Worm (Caenorhabditis elegans) whole organism, L2 larva: ENCODE measurements around the gene T28D6.5.

Source experiments
- C34F6.9 ChIP-seq: fragments of 150-350 bp; optimal IDR thresholded peaks from 2 replicates; lab custom pipeline; 2014; ENCODE audit warnings: missing biosample characterization, missing genetic modification characterization
- F13H6.1 ChIP-seq: sonication (generic microtip); optimal IDR thresholded peaks from 2 replicates; lab custom pipeline; 2016; ENCODE audit warnings: missing genetic modification characterization, missing compliant biosample characterization
- R02D3.7 ChIP-seq: fragments of 150-350 bp; optimal IDR thresholded peaks from 2 replicates; lab custom pipeline; 2014; ENCODE audit warnings: missing biosample characterization, missing genetic modification characterization
- Y55F3AM.14 ChIP-seq: fragments of 200-800 bp; sonication (Bioruptor generic); optimal IDR thresholded peaks from 2 replicates; lab custom pipeline; 2018; ENCODE audit warnings: mild to moderate bottlenecking, missing genetic modification characterization, missing compliant biosample characterization
- ZK546.5 ChIP-seq: sonication (generic microtip); optimal IDR thresholded peaks from 2 replicates; lab custom pipeline; 2017; ENCODE audit warnings: missing biosample characterization, missing genetic modification characterization
- alr-1 ChIP-seq: fragments of 150-350 bp; optimal IDR thresholded peaks from 2 replicates; lab custom pipeline; 2014; ENCODE audit warnings: missing biosample characterization, missing genetic modification characterization
- blmp-1 ChIP-seq: sonication (generic microtip); optimal IDR thresholded peaks from 2 replicates; lab custom pipeline; 2017; ENCODE audit warnings: missing genetic modification characterization, mild to moderate bottlenecking, missing compliant biosample characterization, antibody characterized with exemption, moderate library complexity; ENCODE audit not compliant: insufficient read depth
- ceh-16 ChIP-seq: fragments of 150-350 bp; optimal IDR thresholded peaks from 2 replicates; lab custom pipeline; 2014; ENCODE audit warnings: missing biosample characterization, missing genetic modification characterization
- crh-2 ChIP-seq: sonication (generic microtip); optimal IDR thresholded peaks from 2 replicates; lab custom pipeline; 2017; ENCODE audit warnings: missing biosample characterization, missing genetic modification characterization
- dmd-4 ChIP-seq: sonication (generic microtip); optimal IDR thresholded peaks from 2 replicates; lab custom pipeline; 2017; ENCODE audit warnings: missing biosample characterization, missing genetic modification characterization
- elt-1 ChIP-seq: fragments of 150-350 bp; optimal IDR thresholded peaks from 2 replicates; lab custom pipeline; 2014; ENCODE audit warnings: missing biosample characterization, missing genetic modification characterization
- fos-1 ChIP-seq: fragments of 150-350 bp; optimal IDR thresholded peaks from 2 replicates; lab custom pipeline; 2014; ENCODE audit warnings: missing biosample characterization, missing genetic modification characterization
- gmeb-1 ChIP-seq: fragments of 150-350 bp; optimal IDR thresholded peaks from 2 replicates; lab custom pipeline; 2014; ENCODE audit warnings: missing biosample characterization, missing genetic modification characterization
- lin-11 ChIP-seq: fragments of 150-350 bp; sonication (generic microtip); optimal IDR thresholded peaks from 2 replicates; lab custom pipeline; 2014; ENCODE audit warnings: missing biosample characterization, missing genetic modification characterization, inconsistent platforms, mixed read lengths
- lin-39 ChIP-seq: fragments of 150-350 bp; optimal IDR thresholded peaks from 2 replicates; lab custom pipeline; 2014; ENCODE audit warnings: missing biosample characterization, missing genetic modification reagents, missing genetic modification characterization
- lsy-2 ChIP-seq, 2 experiments: fragments of 150-350 bp in 1 of 2; sonication (generic microtip) in 1 of 2; optimal IDR thresholded peaks; 2 replicates each; lab custom pipeline; 2014 to 2017; ENCODE audit warnings: missing biosample characterization in 2 of 2, missing genetic modification characterization in 2 of 2
- mab-5 ChIP-seq: fragments of 150-350 bp; optimal IDR thresholded peaks from 2 replicates; lab custom pipeline; 2014; ENCODE audit warnings: missing biosample characterization, missing genetic modification characterization
- mbf-1 ChIP-seq: sonication (generic microtip); optimal IDR thresholded peaks from 2 replicates; lab custom pipeline; 2017; ENCODE audit warnings: missing biosample characterization, missing genetic modification characterization
- mdl-1 ChIP-seq, 2 experiments: fragments of 150-350 bp in 1 of 2; sonication (generic microtip) in 1 of 2; optimal IDR thresholded peaks; 2 replicates each; lab custom pipeline; 2017; ENCODE audit warnings: missing biosample characterization in 2 of 2, missing genetic modification characterization in 2 of 2
- nhr-10 ChIP-seq: sonication (generic microtip); optimal IDR thresholded peaks from 2 replicates; lab custom pipeline; 2017; ENCODE audit warnings: missing biosample characterization, missing genetic modification characterization
- nhr-11 ChIP-seq: fragments of 150-350 bp; optimal IDR thresholded peaks from 2 replicates; lab custom pipeline; 2014; ENCODE audit warnings: missing biosample characterization, missing genetic modification characterization
- nhr-129 ChIP-seq: fragments of 150-350 bp; optimal IDR thresholded peaks from 2 replicates; lab custom pipeline; 2014; ENCODE audit warnings: missing biosample characterization, missing genetic modification characterization
- nhr-21 ChIP-seq: fragments of 150-350 bp; optimal IDR thresholded peaks from 2 replicates; lab custom pipeline; 2014; ENCODE audit warnings: missing biosample characterization, missing genetic modification characterization
- nhr-23 ChIP-seq: fragments of 150-350 bp; optimal IDR thresholded peaks from 2 replicates; lab custom pipeline; 2014; ENCODE audit warnings: missing biosample characterization, missing genetic modification reagents, missing genetic modification characterization
- nhr-237 ChIP-seq: fragments of 150-350 bp; optimal IDR thresholded peaks from 2 replicates; lab custom pipeline; 2014; ENCODE audit warnings: missing biosample characterization, missing genetic modification characterization
- nhr-25 ChIP-seq: fragments of 150-350 bp; sonication (generic microtip); optimal IDR thresholded peaks from 3 replicates; lab custom pipeline; 2014; ENCODE audit warnings: missing biosample characterization, missing genetic modification characterization
- nhr-6 ChIP-seq: fragments of 150-350 bp; optimal IDR thresholded peaks from 2 replicates; lab custom pipeline; 2014; ENCODE audit warnings: missing biosample characterization, missing genetic modification characterization
- peb-1 ChIP-seq: fragments of 150-350 bp; optimal IDR thresholded peaks from 2 replicates; lab custom pipeline; 2014; ENCODE audit warnings: missing biosample characterization, missing genetic modification characterization
- sma-9 ChIP-seq, 2 experiments: fragments of 150-350 bp in 1 of 2; sonication (generic microtip) in 1 of 2; optimal IDR thresholded peaks; 2 replicates each; lab custom pipeline; 2014 to 2016; ENCODE audit warnings: missing genetic modification characterization in 2 of 2, mild to moderate bottlenecking in 1 of 2, missing biosample characterization in 1 of 2, missing compliant biosample characterization in 1 of 2, missing genetic modification reagents in 1 of 2, moderate library complexity in 1 of 2
- unc-55 ChIP-seq: fragments of 150-350 bp; sonication (generic microtip); optimal IDR thresholded peaks from 3 replicates; lab custom pipeline; 2014; ENCODE audit warnings: missing biosample characterization, missing genetic modification reagents, missing genetic modification characterization
- unc-62 ChIP-seq: fragments of 150-350 bp; optimal IDR thresholded peaks from 2 replicates; lab custom pipeline; 2014; ENCODE audit warnings: missing biosample characterization, missing genetic modification reagents, missing genetic modification characterization
- ztf-1 ChIP-seq: fragments of 200-800 bp; sonication (Bioruptor generic); conservative IDR thresholded peaks from 2 replicates; pipeline ENCODE4 v1.3.6; 2022; ENCODE audit warnings: missing genetic modification characterization, missing compliant biosample characterization
- ztf-11 ChIP-seq: sonication (generic microtip); optimal IDR thresholded peaks from 2 replicates; lab custom pipeline; 2017; ENCODE audit warnings: missing biosample characterization, missing genetic modification characterization

The T28D6.5 gene

ce11 chrIII:11355758-11356323 lies 22.4 kb downstream of the T28D6.5 start:
- TF ChIP-seq unc-55 (GFP tag; lab: Kevin White, UChicago), result no peak
- TF ChIP-seq, all 48 proteins: peak for 0

ce11 chrIII:11357418-11357817 lies 23.9 kb downstream of the T28D6.5 start:
- TF ChIP-seq nhr-21 (tag; lab: Kevin White, UChicago) (no peak), mbf-1 (tag; lab: Kevin White, UChicago) (no peak), crh-2 (tag; lab: Kevin White, UChicago) (peak; percentile 30), F13H6.1 (tag; lab: Kevin White, UChicago) (peak; percentile 3), fos-1 (tag; lab: Kevin White, UChicago) (peak; percentile 24), ztf-1 (no peak), lsy-2 (tag; optimal IDR thresholded peaks at IDR 0.05; lab: Kevin White, UChicago) (no peak), peb-1 (tag; lab: Kevin White, UChicago) (no peak), elt-1 (tag; lab: Kevin White, UChicago) (no peak), dmd-4 (tag; lab: Kevin White, UChicago) (no peak), nhr-6 (tag; lab: Kevin White, UChicago) (no peak), sma-9 (GFP tag; optimal IDR thresholded peaks at IDR 0.05; lab: Kevin White, UChicago) (peak; percentile 13), sma-9 (tag; optimal IDR thresholded peaks at IDR 0.05; lab: Kevin White, UChicago) (no peak), gmeb-1 (tag; lab: Kevin White, UChicago) (peak; percentile 30)

ce11 chrIII:11358273-11358672 lies 24.8 kb downstream of the T28D6.5 start:
- no peak for TF ChIP-seq ZK546.5 (tag; lab: Kevin White, UChicago)
- no peak for TF ChIP-seq lin-11 (tag; lab: Kevin White, UChicago)
- TF ChIP-seq lsy-2 (tag; optimal IDR thresholded peaks at IDR 0.05; lab: Kevin White, UChicago), result no peak
- TF ChIP-seq unc-62 (GFP tag; lab: Kevin White, UChicago), result no peak
- no peak for TF ChIP-seq nhr-23 (tag; lab: Kevin White, UChicago)
- TF ChIP-seq lin-39 (tag; lab: Kevin White, UChicago), result no peak
- TF ChIP-seq crh-2 (tag; lab: Kevin White, UChicago), result no peak
- TF ChIP-seq nhr-11, result no peak
- no peak for TF ChIP-seq nhr-10 (tag; lab: Kevin White, UChicago)
- TF ChIP-seq unc-55 (GFP tag; lab: Kevin White, UChicago), result no peak
- no peak for TF ChIP-seq sma-9 (GFP tag; optimal IDR thresholded peaks at IDR 0.05; lab: Kevin White, UChicago)
- TF ChIP-seq sma-9 (tag; optimal IDR thresholded peaks at IDR 0.05; lab: Kevin White, UChicago), result no peak
- TF ChIP-seq ceh-16, result no peak
- no peak for TF ChIP-seq alr-1
- no peak for TF ChIP-seq mab-5
- TF ChIP-seq F13H6.1 (tag; lab: Kevin White, UChicago), result no peak
- TF ChIP-seq R02D3.7 (tag; lab: Kevin White, UChicago), result no peak
- TF ChIP-seq mdl-1 (tag; optimal IDR thresholded peaks at IDR 0.05; lab: Kevin White, UChicago), result no peak

- no peak for TF ChIP-seq dmd-4 (tag; lab: Kevin White, UChicago)
- TF ChIP-seq nhr-25 (tag; lab: Kevin White, UChicago), result no peak
- no peak for TF ChIP-seq unc-62 (GFP tag; lab: Kevin White, UChicago)
- no peak for TF ChIP-seq crh-2 (tag; lab: Kevin White, UChicago)
- no peak for TF ChIP-seq Y55F3AM.14
- TF ChIP-seq nhr-129 (tag; lab: Kevin White, UChicago), result no peak
- TF ChIP-seq lin-39 (tag; lab: Kevin White, UChicago), result no peak
- no peak for TF ChIP-seq nhr-10 (tag; lab: Kevin White, UChicago)
- TF ChIP-seq nhr-23 (tag; lab: Kevin White, UChicago), result no peak
- no peak for TF ChIP-seq ztf-11 (tag; lab: Kevin White, UChicago)
- no peak for TF ChIP-seq blmp-1
- no peak for TF ChIP-seq F13H6.1 (tag; lab: Kevin White, UChicago)
- TF ChIP-seq ZK546.5 (tag; lab: Kevin White, UChicago), result no peak
- no peak for TF ChIP-seq fos-1 (tag; lab: Kevin White, UChicago)
- TF ChIP-seq nhr-11, result no peak
- TF ChIP-seq nhr-237 (tag; lab: Kevin White, UChicago), result no peak
- TF ChIP-seq C34F6.9 (tag; lab: Kevin White, UChicago), result no peak
These were observed 25.9 kb downstream of the T28D6.5 start for ce11 chrIII:11359422-11359821.
